Fruit fly (Drosophila melanogaster) S2 (cell line): Measurements from ENCODE around the gene CG32939.

Experiments
- CG8478 ChIP-seq: fragments of >200 bp; optimal IDR thresholded peaks from 2 replicates; lab custom pipeline; 2018
- CTCF ChIP-seq, 2 experiments: fragments of >200 bp; optimal IDR thresholded peaks; 2 replicates each; lab custom pipeline; 2018

DNA sequence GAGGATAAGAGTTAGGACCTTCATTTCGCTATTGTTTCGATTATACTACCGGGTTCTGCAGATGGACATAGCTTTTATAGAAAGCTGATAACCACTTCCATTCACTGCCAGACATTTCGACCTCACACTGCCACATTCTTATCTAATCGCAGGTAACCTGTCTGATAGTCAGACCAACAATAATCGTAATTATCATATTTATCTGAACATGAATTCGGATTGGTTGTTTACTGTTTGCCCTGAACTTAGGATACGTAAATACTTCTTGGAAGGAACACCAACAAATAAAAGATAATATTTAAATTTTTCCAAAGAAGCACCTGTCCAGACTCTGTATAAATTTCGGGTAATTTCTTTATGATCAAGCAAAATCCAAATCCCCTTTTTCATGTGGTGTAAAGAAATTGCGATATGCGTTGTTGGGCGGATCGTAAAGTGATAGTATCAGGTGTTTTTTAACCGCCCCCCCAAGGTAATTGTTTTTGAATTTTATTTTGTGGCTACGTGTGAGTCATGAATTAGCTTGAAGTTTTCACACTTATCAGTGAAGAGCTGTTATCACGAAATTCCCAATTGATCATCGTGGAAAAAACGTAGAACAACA, 46.7 kb upstream of the CG32939 start, which contains the start of gene Fst:
- TF ChIP-seq CG8478: no peak
- no peak for TF ChIP-seq CTCF (optimal IDR thresholded peaks at IDR 0.05; lab: Kevin White, UChicago)
